Worm (Caenorhabditis elegans): ENCODE data around the gene C49C3.11.
"Not testable (repeated sequence)": the region's sequence is repeated elsewhere in the genome, so short reads cannot be mapped to it uniquely, and the experiment has no call there.

DNA sequence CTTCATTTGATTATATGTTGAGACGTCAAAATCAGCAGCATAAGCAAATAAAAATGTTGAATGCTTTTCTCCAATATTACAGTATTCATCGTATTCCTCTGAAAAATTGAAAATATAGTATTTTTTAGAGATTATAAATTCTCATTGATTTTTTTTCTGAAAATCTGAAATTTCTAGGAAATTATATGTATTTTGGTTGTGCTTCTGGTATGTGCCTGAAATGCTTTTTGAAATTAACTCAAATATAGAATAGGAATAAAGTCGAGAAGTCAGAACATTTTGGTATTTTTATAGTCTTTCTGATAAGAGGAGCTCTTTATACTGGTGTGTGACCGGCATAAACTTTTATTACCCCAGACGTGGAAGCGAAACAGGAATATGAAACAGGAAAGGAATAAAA is 36.4 kb upstream of the C49C3.11 start, which contains the start of gene T28F3.8:
- not testable (repeated sequence) for TF ChIP-seq lin-13 (tag; optimal IDR thresholded peaks at IDR 0.05); nhr-28 (tag; optimal IDR thresholded peaks at IDR 0.05); unc-62 (GFP tag; optimal IDR thresholded peaks at IDR 0.05); nhr-237 (tag; optimal IDR thresholded peaks at IDR 0.05)

All from whole organism, mixed stage, embryonic.